Worm (Caenorhabditis elegans) whole organism, L3 larva: ENCODE measurements around the gene F26G1.9.
A peak's percentile ranks its signal among the peaks of the same experiment; 100 is the strongest.

Experiments
- R02D3.7 ChIP-seq: fragments of 150-350 bp; optimal IDR thresholded peaks from 2 replicates; lab custom pipeline; 2014; ENCODE audit warnings: missing biosample characterization, missing genetic modification characterization
- ZK546.5 ChIP-seq: sonication (generic microtip); optimal IDR thresholded peaks from 2 replicates; lab custom pipeline; 2017; ENCODE audit warnings: missing biosample characterization, missing genetic modification characterization
- aly-2 ChIP-seq: fragments of 150-350 bp; optimal IDR thresholded peaks from 2 replicates; lab custom pipeline; 2014; ENCODE audit warnings: missing biosample characterization, missing genetic modification characterization
- ama-1 ChIP-seq: fragments of 150-350 bp; optimal IDR thresholded peaks from 2 replicates; lab custom pipeline; 2018
- ceh-16 ChIP-seq: sonication (generic microtip); optimal IDR thresholded peaks from 2 replicates; lab custom pipeline; 2017; ENCODE audit warnings: missing biosample characterization, missing genetic modification characterization
- ceh-28 ChIP-seq: fragments of 150-350 bp; optimal IDR thresholded peaks from 2 replicates; lab custom pipeline; 2014; ENCODE audit warnings: missing biosample characterization, missing genetic modification reagents, missing genetic modification characterization
- ceh-82 ChIP-seq: fragments of 150-350 bp; optimal IDR thresholded peaks from 2 replicates; lab custom pipeline; 2014; ENCODE audit warnings: missing biosample characterization, missing genetic modification characterization
- daf-12 ChIP-seq: fragments of 150-350 bp; optimal IDR thresholded peaks from 2 replicates; lab custom pipeline; 2014; ENCODE audit warnings: missing biosample characterization, missing genetic modification reagents, missing genetic modification characterization
- egl-5 ChIP-seq: fragments of 150-350 bp; optimal IDR thresholded peaks from 2 replicates; lab custom pipeline; 2017; ENCODE audit warnings: missing biosample characterization, missing genetic modification reagents, missing genetic modification characterization, inconsistent platforms
- elt-2 ChIP-seq: sonication (generic microtip); optimal IDR thresholded peaks from 2 replicates; lab custom pipeline; 2016; ENCODE audit warnings: missing genetic modification reagents, mild to moderate bottlenecking, missing genetic modification characterization, missing compliant biosample characterization
- elt-3 ChIP-seq, 3 experiments: fragments of 150-350 bp in 1 of 3; sonication (generic microtip) in 2 of 3; optimal IDR thresholded peaks; 2 replicates in 2 of 3; 4 replicates in 1 of 3; lab custom pipeline; 2014 to 2017; ENCODE audit warnings: missing biosample characterization in 3 of 3, missing genetic modification characterization in 3 of 3
- eor-1 ChIP-seq, 2 experiments: fragments of 150-350 bp; optimal IDR thresholded peaks; 2 replicates each; lab custom pipeline; 2014 to 2018; ENCODE audit warnings: missing biosample characterization in 2 of 2, missing genetic modification characterization in 2 of 2
- fkh-10 ChIP-seq: sonication (generic microtip); optimal IDR thresholded peaks from 2 replicates; lab custom pipeline; 2017; ENCODE audit warnings: missing biosample characterization, missing genetic modification reagents, missing genetic modification characterization
- fkh-2 ChIP-seq: fragments of 150-350 bp; optimal IDR thresholded peaks from 2 replicates; lab custom pipeline; 2014; ENCODE audit warnings: missing biosample characterization, missing genetic modification reagents, missing genetic modification characterization
- fos-1 ChIP-seq: fragments of 150-350 bp; optimal IDR thresholded peaks from 2 replicates; lab custom pipeline; 2014; ENCODE audit warnings: missing biosample characterization, missing genetic modification characterization
- lin-39 ChIP-seq: fragments of 150-350 bp; optimal IDR thresholded peaks from 2 replicates; lab custom pipeline; 2018; ENCODE audit warnings: missing biosample characterization, missing genetic modification reagents, missing genetic modification characterization
- lsy-12 ChIP-seq: sonication (generic microtip); optimal IDR thresholded peaks from 2 replicates; lab custom pipeline; 2016; ENCODE audit warnings: mild to moderate bottlenecking, missing genetic modification characterization, missing compliant biosample characterization
- mdl-1 ChIP-seq: fragments of 150-350 bp; optimal IDR thresholded peaks from 2 replicates; lab custom pipeline; 2014; ENCODE audit warnings: missing biosample characterization, missing genetic modification characterization
- mml-1 ChIP-seq: fragments of 150-350 bp; sonication (generic microtip); optimal IDR thresholded peaks from 3 replicates; lab custom pipeline; 2014; ENCODE audit warnings: missing biosample characterization, missing genetic modification characterization
- nfya-1 ChIP-seq: sonication (generic microtip); optimal IDR thresholded peaks from 2 replicates; lab custom pipeline; 2017; ENCODE audit warnings: missing genetic modification characterization, mild to moderate bottlenecking, missing compliant biosample characterization, antibody characterized with exemption, moderate library complexity; ENCODE audit not compliant: insufficient read depth
- nhr-12 ChIP-seq: fragments of 150-350 bp; optimal IDR thresholded peaks from 2 replicates; lab custom pipeline; 2014; ENCODE audit warnings: missing biosample characterization, missing genetic modification characterization
- nhr-23 ChIP-seq: fragments of 150-350 bp; optimal IDR thresholded peaks from 2 replicates; lab custom pipeline; 2014; ENCODE audit warnings: missing biosample characterization, missing genetic modification reagents, missing genetic modification characterization
- nhr-237 ChIP-seq: fragments of 150-350 bp; optimal IDR thresholded peaks from 2 replicates; lab custom pipeline; 2014; ENCODE audit warnings: missing biosample characterization, missing genetic modification characterization
- nhr-25 ChIP-seq: sonication (generic microtip); optimal IDR thresholded peaks from 2 replicates; lab custom pipeline; 2017; ENCODE audit warnings: missing biosample characterization, missing genetic modification characterization
- nhr-28 ChIP-seq: fragments of 150-350 bp; optimal IDR thresholded peaks from 2 replicates; lab custom pipeline; 2014; ENCODE audit warnings: missing biosample characterization, missing genetic modification characterization
- nhr-43 ChIP-seq: sonication (generic microtip); optimal IDR thresholded peaks from 2 replicates; lab custom pipeline; 2016; ENCODE audit warnings: mild to moderate bottlenecking, missing genetic modification characterization, missing compliant biosample characterization; ENCODE audit not compliant: poor library complexity, severe bottlenecking
- nhr-67 ChIP-seq: fragments of 150-350 bp; optimal IDR thresholded peaks from 2 replicates; lab custom pipeline; 2014; ENCODE audit warnings: missing biosample characterization, missing genetic modification characterization
- nhr-76 ChIP-seq: fragments of 150-350 bp; sonication (generic microtip); optimal IDR thresholded peaks from 5 replicates; lab custom pipeline; 2014; ENCODE audit warnings: missing biosample characterization, missing genetic modification characterization
- pha-4 ChIP-seq: fragments of 150-350 bp; optimal IDR thresholded peaks from 2 replicates; lab custom pipeline; 2014; ENCODE audit warnings: missing biosample characterization, missing genetic modification reagents, missing genetic modification characterization
- pqm-1 ChIP-seq: fragments of 150-350 bp; optimal IDR thresholded peaks from 2 replicates; lab custom pipeline; 2017; ENCODE audit warnings: missing biosample characterization, missing genetic modification characterization, inconsistent platforms
- sea-2 ChIP-seq: fragments of 150-350 bp; sonication (generic microtip); optimal IDR thresholded peaks from 4 replicates; lab custom pipeline; 2014; ENCODE audit warnings: missing biosample characterization, missing genetic modification reagents, missing genetic modification characterization
- skn-1 ChIP-seq: fragments of 150-350 bp; optimal IDR thresholded peaks from 2 replicates; lab custom pipeline; 2014; ENCODE audit warnings: missing biosample characterization, missing genetic modification characterization
- snpc-4 ChIP-seq: fragments of 150-350 bp; optimal IDR thresholded peaks from 2 replicates; lab custom pipeline; 2014; ENCODE audit warnings: missing biosample characterization, missing genetic modification characterization
- tbx-2 ChIP-seq: sonication (generic microtip); optimal IDR thresholded peaks from 2 replicates; lab custom pipeline; 2016; ENCODE audit warnings: mild to moderate bottlenecking, missing genetic modification characterization, missing compliant biosample characterization
- unc-39 ChIP-seq: sonication (generic microtip); optimal IDR thresholded peaks from 4 replicates; lab custom pipeline; 2017; ENCODE audit warnings: missing biosample characterization, missing genetic modification characterization
- unc-62 ChIP-seq: fragments of 150-350 bp; sonication (generic microtip); optimal IDR thresholded peaks from 4 replicates; lab custom pipeline; 2014; ENCODE audit warnings: missing biosample characterization, missing genetic modification reagents, missing genetic modification characterization
- zag-1 ChIP-seq: fragments of 150-350 bp; optimal IDR thresholded peaks from 2 replicates; lab custom pipeline; 2014; ENCODE audit warnings: missing biosample characterization, missing genetic modification characterization
- ztf-11 ChIP-seq: fragments of 150-350 bp; optimal IDR thresholded peaks from 2 replicates; lab custom pipeline; 2014; ENCODE audit warnings: missing biosample characterization, missing genetic modification characterization
- ztf-4 ChIP-seq: fragments of 150-350 bp; optimal IDR thresholded peaks from 2 replicates; lab custom pipeline; 2014; ENCODE audit warnings: missing biosample characterization, missing genetic modification characterization

F26G1.9 gene

DNA sequence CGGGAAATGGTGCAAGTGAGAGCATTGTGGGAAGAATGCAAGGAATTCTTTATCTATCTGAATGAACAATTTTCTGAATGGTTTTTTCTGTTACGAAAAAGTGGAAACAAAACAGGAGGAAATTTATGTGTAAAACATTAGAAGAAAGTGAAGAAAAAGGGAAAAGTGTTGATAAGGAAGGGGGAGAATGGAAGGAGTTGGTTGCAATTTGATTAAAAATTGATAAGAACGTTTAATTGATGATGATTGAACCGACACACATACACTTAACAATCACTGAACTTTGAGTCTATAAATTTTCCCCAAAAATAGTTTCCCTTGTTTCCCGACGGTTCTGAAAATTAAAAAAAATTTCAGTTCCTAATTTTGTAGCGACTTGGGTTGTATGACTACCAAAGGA is 29.1 kb upstream of the F26G1.9 start:
- TF ChIP-seq elt-2 (tag; lab: Kevin White, UChicago) (peak; percentile 96), pha-4 (peak; percentile 10), pqm-1 (peak; percentile 38), mdl-1 (tag; lab: Kevin White, UChicago) (no peak)
- TF ChIP-seq, all 47 proteins: peak for 3

DNA sequence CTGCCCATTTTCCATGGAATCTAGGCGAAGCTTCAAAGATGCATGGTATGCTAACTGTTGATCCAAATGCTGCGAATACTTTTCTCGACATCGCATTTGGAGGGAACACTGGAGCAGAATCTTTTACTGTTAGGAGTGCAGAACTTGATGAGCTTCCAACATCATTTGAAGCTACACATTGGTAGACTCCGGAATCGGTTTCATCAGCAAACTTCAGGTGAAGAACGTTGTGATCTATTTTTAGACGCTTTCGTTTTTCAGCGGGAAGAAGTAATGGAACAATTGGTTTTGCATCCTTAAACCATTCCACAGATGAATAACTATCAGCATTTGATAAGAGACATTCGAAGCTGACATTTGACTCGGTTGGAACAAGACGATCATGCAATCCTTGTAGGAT is 26.7 kb upstream of the F26G1.9 start:
- TF ChIP-seq lin-39 (tag; lab: Kevin White, UChicago) (no peak), ceh-28 (tag; lab: Kevin White, UChicago) (no peak), nhr-67 (tag; lab: Kevin White, UChicago) (no peak), ceh-16 (tag; lab: Kevin White, UChicago) (no peak), fkh-2 (tag; lab: Kevin White, UChicago) (no peak), nhr-28 (tag; lab: Kevin White, UChicago) (no peak), fos-1 (no peak), nhr-23 (tag; lab: Kevin White, UChicago) (no peak), tbx-2 (tag; lab: Kevin White, UChicago) (no peak), ztf-4 (no peak), pha-4 (no peak), lsy-12 (tag; lab: Kevin White, UChicago) (no peak), unc-62 (GFP tag; lab: Kevin White, UChicago) (no peak), ceh-82 (no peak), snpc-4 (tag; lab: Kevin White, UChicago) (no peak)

DNA sequence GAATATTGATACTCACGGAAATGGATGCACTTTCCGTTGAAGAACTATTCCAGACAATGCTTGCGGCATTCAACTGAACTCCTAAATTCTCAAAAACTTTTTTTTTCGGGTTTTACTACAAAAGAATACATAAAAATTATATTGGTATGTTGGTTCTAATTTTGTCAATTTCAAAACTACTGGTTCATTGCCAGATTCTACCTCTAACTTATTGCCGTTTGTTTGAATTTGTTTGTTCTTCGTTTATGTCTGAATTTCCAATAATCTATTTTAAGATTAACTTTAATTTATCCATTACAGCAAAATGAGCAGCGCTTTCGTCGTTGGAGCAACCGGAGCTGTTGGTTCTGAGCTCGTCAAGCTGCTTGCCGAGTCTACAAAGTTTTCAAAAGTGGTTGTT is 23.3 kb upstream of the F26G1.9 start, which contains the start of gene C33F10.14:
Gene C33F10.14, plus strand, starts transcription at position 301 of the 400 bp plus-strand sequence.
- TF ChIP-seq skn-1 (tag; lab: Kevin White, UChicago): no peak
- TF ChIP-seq nhr-237: no peak
- TF ChIP-seq lsy-12 (tag; lab: Kevin White, UChicago): no peak
- TF ChIP-seq daf-12 (tag; lab: Kevin White, UChicago): no peak
- no peak for TF ChIP-seq ceh-82
- TF ChIP-seq ceh-28 (tag; lab: Kevin White, UChicago): no peak
- TF ChIP-seq nhr-67 (tag; lab: Kevin White, UChicago): no peak
- no peak for TF ChIP-seq aly-2 (tag; lab: Kevin White, UChicago)
- TF ChIP-seq R02D3.7 (tag; lab: Kevin White, UChicago): no peak
- no peak for TF ChIP-seq unc-39
- no peak for TF ChIP-seq zag-1 (tag; lab: Kevin White, UChicago)
- no peak for TF ChIP-seq nhr-76
- no peak for TF ChIP-seq elt-3 (tag; optimal IDR thresholded peaks at IDR 0.05; lab: Kevin White, UChicago)
- no peak for TF ChIP-seq nhr-25 (tag; lab: Kevin White, UChicago)
- no peak for TF ChIP-seq mml-1 (tag; lab: Kevin White, UChicago)
- TF ChIP-seq nfya-1 (tag; lab: Kevin White, UChicago): no peak
- no peak for TF ChIP-seq sea-2 (GFP tag; lab: Kevin White, UChicago)
- no peak for TF ChIP-seq nhr-23 (tag; lab: Kevin White, UChicago)
- no peak for TF ChIP-seq nhr-12 (tag; lab: Kevin White, UChicago)
- TF ChIP-seq, all 47 proteins: peak for 0

DNA sequence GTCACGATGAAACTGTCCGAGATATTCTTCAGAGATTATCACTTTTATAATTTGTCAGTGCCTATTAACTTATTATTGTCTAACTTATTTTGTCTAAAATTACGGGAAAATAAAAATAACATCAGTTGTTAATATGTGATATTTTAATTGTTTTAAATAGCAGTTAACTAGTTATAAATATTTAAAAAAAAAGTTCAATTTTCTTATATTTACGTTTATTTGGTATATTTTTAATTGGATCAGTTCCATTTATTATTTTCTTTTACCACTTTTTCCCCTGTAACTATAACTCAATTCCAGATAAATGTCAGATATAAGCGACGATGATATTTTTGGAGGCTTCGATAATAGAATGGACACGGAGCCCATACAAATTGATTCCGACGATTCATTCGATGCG is 21.7 kb upstream of the F26G1.9 start, which contains the start of gene C33F10.4:
Gene C33F10.4, plus strand, starts transcription at position 301 of the 400 bp plus-strand sequence.
- no peak for TF ChIP-seq sea-2 (GFP tag; lab: Kevin White, UChicago)
- no peak for TF ChIP-seq egl-5
- no peak for TF ChIP-seq ama-1 (lab: Kevin White, UChicago)
- TF ChIP-seq fkh-10: no peak
- no peak for TF ChIP-seq ZK546.5 (tag; lab: Kevin White, UChicago)
- TF ChIP-seq nhr-67 (tag; lab: Kevin White, UChicago): no peak
- TF ChIP-seq elt-2 (tag; lab: Kevin White, UChicago): no peak
- no peak for TF ChIP-seq ceh-16 (tag; lab: Kevin White, UChicago)
- no peak for TF ChIP-seq eor-1 (tag; optimal IDR thresholded peaks at IDR 0.05; lab: Kevin White, UChicago)
- TF ChIP-seq unc-39: no peak
- TF ChIP-seq ceh-28 (tag; lab: Kevin White, UChicago): no peak
- TF ChIP-seq ztf-11 (tag; lab: Kevin White, UChicago): no peak
- TF ChIP-seq nhr-43 (tag; lab: Kevin White, UChicago): no peak
- TF ChIP-seq nfya-1 (tag; lab: Kevin White, UChicago): no peak
- no peak for TF ChIP-seq ceh-82
